Worm (Caenorhabditis elegans): ENCODE measurements around the gene cyp-13B1.

The cyp-13B1 gene

DNA sequence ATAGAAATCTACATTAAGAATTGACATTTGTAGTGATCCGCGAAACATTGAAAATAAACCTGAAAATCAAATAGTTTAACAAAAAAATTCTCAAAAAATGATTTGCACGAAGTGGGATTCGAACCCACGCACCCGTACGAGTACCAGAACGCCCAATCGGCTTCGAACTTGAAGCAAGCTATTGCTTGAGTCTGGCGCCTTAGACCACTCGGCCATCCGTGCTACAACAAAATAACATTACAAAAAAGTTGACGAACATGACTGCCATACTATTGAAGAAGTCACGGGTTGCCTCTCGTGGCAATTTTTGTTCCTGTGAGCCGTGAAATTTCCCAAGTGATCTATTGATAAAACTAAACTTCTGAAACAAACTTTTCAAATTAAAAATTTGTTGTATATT, 33.8 kb upstream of the cyp-13B1 start (continued):
- peak; percentile 72 for TF ChIP-seq B0261.1 (tag; optimal IDR thresholded peaks at IDR 0.05)
- TF ChIP-seq tbp1 (GFP tag; optimal IDR thresholded peaks at IDR 0.05), result peak; percentile 84
- peak; percentile 63 for TF ChIP-seq snpc-1.3 (tag; optimal IDR thresholded peaks at IDR 0.05; ENCODE audit: insufficient read depth)
- TF ChIP-seq hmg-1.2 (GFP tag; IDR thresholded peaks at IDR 0.05), result peak; percentile 44; the same call in 1 of the 2 replicates
- TF ChIP-seq ztf-26 (tag; optimal IDR thresholded peaks at IDR 0.05), result no peak
- TF ChIP-seq dox-1 (GFP tag; IDR thresholded peaks at IDR 0.05), result peak; percentile 45; the same call in 1 of the 2 replicates

DNA sequence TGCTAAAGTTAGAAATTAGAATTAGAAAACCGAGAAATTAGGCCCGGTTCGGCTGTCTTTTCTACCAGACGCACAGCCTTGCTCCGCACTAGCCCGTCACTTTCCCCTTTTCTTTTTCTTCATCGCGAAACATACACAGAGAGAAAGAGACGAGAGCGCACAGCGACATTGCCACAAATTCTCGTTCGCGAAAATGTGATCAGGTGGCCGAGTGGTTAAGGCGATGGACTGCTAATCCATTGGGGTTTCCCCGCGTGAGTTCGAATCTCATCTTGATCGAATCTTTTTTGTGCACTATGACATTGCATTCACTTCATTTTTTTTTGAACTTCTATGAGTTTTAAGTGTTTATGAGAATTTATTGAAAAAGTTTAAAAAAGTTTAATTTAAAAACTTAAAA, 33.0 kb upstream of the cyp-13B1 start:
- no peak for TF ChIP-seq cebp-2 (GFP tag; IDR thresholded peaks at IDR 0.05)
- TF ChIP-seq lsy-27 (tag; optimal IDR thresholded peaks at IDR 0.05; ENCODE audit: borderline replicate concordance, insufficient read depth), result peak; percentile 31
- no peak for TF ChIP-seq egrh-3 (GFP tag; IDR thresholded peaks at IDR 0.05)
- TF ChIP-seq bed-1 (GFP tag; IDR thresholded peaks at IDR 0.05), result no peak
- peak; percentile 65 for TF ChIP-seq mcd-1 (GFP tag; IDR thresholded peaks at IDR 0.05)
- no peak for TF ChIP-seq mxl-1 (tag; optimal IDR thresholded peaks at IDR 0.05)
- no peak for TF ChIP-seq repo-1 (tag; optimal IDR thresholded peaks at IDR 0.05)
- no peak for TF ChIP-seq F39B2.1 (GFP tag; IDR thresholded peaks at IDR 0.05)
- 0 out of 2 replicates have a peak, but pooled peaks have one; percentile 9 for TF ChIP-seq cebp-1 (GFP tag; IDR thresholded peaks at IDR 0.05)
- TF ChIP-seq cebp-1 (tag; optimal IDR thresholded peaks at IDR 0.05), result no peak
- no peak for TF ChIP-seq C17E4.6 (GFP tag; IDR thresholded peaks at IDR 0.05)
- TF ChIP-seq ztf-6 (GFP tag; IDR thresholded peaks at IDR 0.05), result no peak
- TF ChIP-seq pbrm-1 (GFP tag; IDR thresholded peaks at IDR 0.05), result peak; percentile 84
- peak; percentile 48; the same call in 1 of the 2 replicates for TF ChIP-seq B0336.3 (GFP tag; IDR thresholded peaks at IDR 0.05)
- no peak for TF ChIP-seq ztf-26 (tag; optimal IDR thresholded peaks at IDR 0.05)
- no peak for TF ChIP-seq bed-2 (GFP tag; IDR thresholded peaks at IDR 0.05)
- no peak for TF ChIP-seq ztf-3 (GFP tag; optimal IDR thresholded peaks at IDR 0.05)
- TF ChIP-seq lin-54 (GFP tag; optimal IDR thresholded peaks at IDR 0.05), result peak; percentile 34
- no peak for TF ChIP-seq F57A8.1 (GFP tag; optimal IDR thresholded peaks at IDR 0.05)
- no peak for TF ChIP-seq nhr-120 (GFP tag; IDR thresholded peaks at IDR 0.05)
- no peak for TF ChIP-seq snpc-1.1 (tag; optimal IDR thresholded peaks at IDR 0.05; ENCODE audit: insufficient read depth)
- TF ChIP-seq hlh-26 (GFP tag; conservative IDR thresholded peaks at IDR 0.05), result no peak
- TF ChIP-seq ama-1 (optimal IDR thresholded peaks at IDR 0.05), result no peak
- TF ChIP-seq ama-1 (GFP tag; optimal IDR thresholded peaks at IDR 0.05), result no peak
- TF ChIP-seq B0035.1 (tag; optimal IDR thresholded peaks at IDR 0.05), result no peak
- TF ChIP-seq ztf-18 (tag; optimal IDR thresholded peaks at IDR 0.05), result peak; percentile 14
- TF ChIP-seq ZK185.1 (tag; optimal IDR thresholded peaks at IDR 0.05; ENCODE audit: poor library complexity, severe bottlenecking), result peak; percentile 61
- TF ChIP-seq sdz-38 (tag; optimal IDR thresholded peaks at IDR 0.05), result no peak
- TF ChIP-seq egl-18 (GFP tag; IDR thresholded peaks at IDR 0.05), result no peak
- TF ChIP-seq ceh-100 (GFP tag; IDR thresholded peaks at IDR 0.05), result peak; percentile 49; the same call in 1 of the 2 replicates
- TF ChIP-seq lir-1 (GFP tag; conservative IDR thresholded peaks at IDR 0.05), result no peak
- TF ChIP-seq athp-1 (tag; optimal IDR thresholded peaks at IDR 0.05), result no peak
- peak; percentile 51; the same call in 1 of the 2 replicates for TF ChIP-seq ekl-4 (GFP tag; IDR thresholded peaks at IDR 0.05)
- peak; percentile 9 for TF ChIP-seq snpc-4 (GFP tag; optimal IDR thresholded peaks at IDR 0.05)
- TF ChIP-seq snpc-4 (tag; optimal IDR thresholded peaks at IDR 0.05), result peak in 3 of 4 experiments; percentile 31 to 65 (median 41)
- no peak for TF ChIP-seq nhr-27 (tag; optimal IDR thresholded peaks at IDR 0.05)
- peak; percentile 60 for TF ChIP-seq K11D2.4 (GFP tag; IDR thresholded peaks at IDR 0.05)
- no peak for TF ChIP-seq ceh-40 (GFP tag; IDR thresholded peaks at IDR 0.05)
- no peak for TF ChIP-seq nfya-1 (tag; optimal IDR thresholded peaks at IDR 0.05; ENCODE audit: borderline replicate concordance, insufficient read depth)
- peak; percentile 60 for TF ChIP-seq nhr-90 (tag; optimal IDR thresholded peaks at IDR 0.05)
- TF ChIP-seq egl-44 (GFP tag; IDR thresholded peaks at IDR 0.05), result peak; percentile 54; the same call in 1 of the 2 replicates
- no peak for TF ChIP-seq F55B11.4 (tag; optimal IDR thresholded peaks at IDR 0.05; ENCODE audit: borderline replicate concordance, insufficient read depth)

All from whole organism, young adult.